Worm (Caenorhabditis elegans) whole organism, L1 larva: ENCODE data around the gene C07D10.5.
A peak's percentile ranks its signal among the peaks of the same experiment; 100 is the strongest.

Experiments
- C16A3.4 ChIP-seq: fragments of 150-350 bp; optimal IDR thresholded peaks from 2 replicates; lab custom pipeline; 2014; ENCODE audit warnings: missing biosample characterization, missing genetic modification characterization
- F16B12.6 ChIP-seq: fragments of 150-350 bp; optimal IDR thresholded peaks from 2 replicates; lab custom pipeline; 2014; ENCODE audit warnings: missing biosample characterization, missing genetic modification characterization
- Y116A8C.19 ChIP-seq: sonication (generic microtip); optimal IDR thresholded peaks from 2 replicates; lab custom pipeline; 2016; ENCODE audit warnings: missing compliant biosample characterization, missing genetic modification characterization, borderline replicate concordance
- alr-1 ChIP-seq: fragments of 200-800 bp; sonication (Bioruptor generic); optimal IDR thresholded peaks from 2 replicates; lab custom pipeline; 2018; ENCODE audit warnings: borderline replicate concordance, mild to moderate bottlenecking, missing genetic modification characterization, missing compliant biosample characterization
- ama-1 ChIP-seq: fragments of 150-350 bp; optimal IDR thresholded peaks from 2 replicates; lab custom pipeline; 2014
- blmp-1 ChIP-seq: fragments of 150-350 bp; optimal IDR thresholded peaks from 2 replicates; lab custom pipeline; 2014; ENCODE audit warnings: missing biosample characterization, missing genetic modification characterization
- ceh-63 ChIP-seq: fragments of 200-800 bp; sonication (Bioruptor generic); optimal IDR thresholded peaks from 2 replicates; lab custom pipeline; 2018; ENCODE audit warnings: mild to moderate bottlenecking, missing genetic modification characterization, missing compliant biosample characterization
- ceh-82 ChIP-seq, 3 experiments: fragments of 150-350 bp in 1 of 3; sonication (generic microtip) in 2 of 3; optimal IDR thresholded peaks; 2 replicates each; lab custom pipeline; 2014 to 2017; ENCODE audit warnings: missing biosample characterization in 3 of 3, missing genetic modification characterization in 3 of 3
- ceh-90 ChIP-seq: sonication (generic microtip); optimal IDR thresholded peaks from 2 replicates; lab custom pipeline; 2016; ENCODE audit warnings: missing genetic modification characterization, missing compliant biosample characterization
- efl-1 ChIP-seq, 4 experiments: fragments of 150-350 bp; optimal IDR thresholded peaks in 3 of 4; peaks in 1 of 4; 1 replicate in 1 of 4; 2 replicates in 3 of 4; lab custom pipeline; 2014; ENCODE audit warnings: missing biosample characterization in 2 of 4, missing genetic modification characterization in 2 of 4, missing genetic modification reagents in 2 of 4
- elt-3 ChIP-seq, 6 experiments: fragments of 150-350 bp in 1 of 6; sonication (generic microtip); optimal IDR thresholded peaks; 2 replicates each; lab custom pipeline; 2017 to 2018; ENCODE audit warnings: missing biosample characterization in 6 of 6, missing genetic modification characterization in 6 of 6, inconsistent platforms in 1 of 6
- ets-5 ChIP-seq: fragments of 200-800 bp; sonication (Bioruptor generic); IDR thresholded peaks from 2 replicates; pipeline ENCODE4 v1.3.6; 2022; ENCODE audit warnings: missing genetic modification characterization, missing compliant biosample characterization
- fos-1 ChIP-seq: fragments of 150-350 bp; optimal IDR thresholded peaks from 2 replicates; lab custom pipeline; 2014; ENCODE audit warnings: missing biosample characterization, missing genetic modification characterization
- hlh-4 ChIP-seq: sonication (generic microtip); optimal IDR thresholded peaks from 2 replicates; lab custom pipeline; 2016; ENCODE audit warnings: mild to moderate bottlenecking, missing genetic modification characterization, missing compliant biosample characterization
- irx-1 ChIP-seq: sonication (generic microtip); optimal IDR thresholded peaks from 2 replicates; lab custom pipeline; 2016; ENCODE audit warnings: missing genetic modification characterization, missing compliant biosample characterization
- lin-13 ChIP-seq: fragments of 150-350 bp; optimal IDR thresholded peaks from 2 replicates; lab custom pipeline; 2014; ENCODE audit warnings: missing biosample characterization, missing genetic modification reagents, missing genetic modification characterization
- lin-14 ChIP-seq: fragments of 200-800 bp; sonication (Bioruptor generic); optimal IDR thresholded peaks from 2 replicates; lab custom pipeline; 2018; ENCODE audit warnings: mild to moderate bottlenecking, missing genetic modification characterization, moderate library complexity, missing compliant biosample characterization
- lin-35 ChIP-seq, 2 experiments: fragments of 150-350 bp; optimal IDR thresholded peaks; 2 replicates each; lab custom pipeline; 2014; ENCODE audit warnings: missing biosample characterization in 2 of 2, missing genetic modification characterization in 2 of 2, missing genetic modification reagents in 2 of 2
- lin-39 ChIP-seq: fragments of 150-350 bp; optimal IDR thresholded peaks from 2 replicates; lab custom pipeline; 2014; ENCODE audit warnings: missing biosample characterization, missing genetic modification reagents, missing genetic modification characterization
- lsy-2 ChIP-seq, 2 experiments: fragments of 150-350 bp; optimal IDR thresholded peaks; 2 replicates each; lab custom pipeline; 2014; ENCODE audit warnings: missing biosample characterization in 2 of 2, missing genetic modification characterization in 2 of 2
- mab-9 ChIP-seq: fragments of 200-800 bp; sonication (Bioruptor generic); IDR thresholded peaks from 2 replicates; pipeline ENCODE4 v1.3.6; 2022; ENCODE audit warnings: missing genetic modification reagents, missing genetic modification characterization, missing compliant biosample characterization
- mdl-1 ChIP-seq, 2 experiments: fragments of 150-350 bp; optimal IDR thresholded peaks; 2 replicates each; lab custom pipeline; 2014 to 2017; ENCODE audit warnings: missing biosample characterization in 2 of 2, missing genetic modification characterization in 2 of 2, inconsistent platforms in 1 of 2
- mep-1 ChIP-seq: fragments of 150-350 bp; optimal IDR thresholded peaks from 2 replicates; lab custom pipeline; 2014; ENCODE audit warnings: missing biosample characterization, missing genetic modification characterization
- nhr-19 ChIP-seq: fragments of 200-800 bp; sonication (Bioruptor generic); conservative IDR thresholded peaks from 2 replicates; pipeline ENCODE4 v1.3.6; 2022; ENCODE audit warnings: missing genetic modification characterization, missing compliant biosample characterization
- nhr-20 ChIP-seq: sonication (generic microtip); optimal IDR thresholded peaks from 2 replicates; lab custom pipeline; 2016; ENCODE audit warnings: mild to moderate bottlenecking, missing genetic modification characterization, missing compliant biosample characterization
- nhr-47 ChIP-seq: sonication (generic microtip); optimal IDR thresholded peaks from 2 replicates; lab custom pipeline; 2016; ENCODE audit warnings: mild to moderate bottlenecking, missing genetic modification characterization, moderate library complexity, missing compliant biosample characterization
- nhr-71 ChIP-seq: sonication (generic microtip); optimal IDR thresholded peaks from 2 replicates; lab custom pipeline; 2016; ENCODE audit warnings: mild to moderate bottlenecking, missing genetic modification characterization, moderate library complexity, missing compliant biosample characterization
- nhr-76 ChIP-seq: sonication (generic microtip); optimal IDR thresholded peaks from 2 replicates; lab custom pipeline; 2017; ENCODE audit warnings: missing biosample characterization, missing genetic modification characterization
- nhr-85 ChIP-seq: sonication (generic microtip); peaks from one replicate; lab custom pipeline; 2016; ENCODE audit warnings: missing genetic modification characterization, inconsistent platforms, missing compliant biosample characterization
- nhr-90 ChIP-seq: sonication (generic microtip); optimal IDR thresholded peaks from 2 replicates; lab custom pipeline; 2016; ENCODE audit warnings: mild to moderate bottlenecking, missing genetic modification characterization, missing compliant biosample characterization; ENCODE audit not compliant: poor library complexity
- rnt-1 ChIP-seq: sonication (generic microtip); optimal IDR thresholded peaks from 2 replicates; lab custom pipeline; 2016; ENCODE audit warnings: mild to moderate bottlenecking, missing genetic modification characterization, moderate library complexity, missing compliant biosample characterization
- snpc-4 ChIP-seq: fragments of 150-350 bp; optimal IDR thresholded peaks from 2 replicates; lab custom pipeline; 2014; ENCODE audit warnings: missing biosample characterization, missing genetic modification characterization
- snu-23 ChIP-seq: sonication (generic microtip); optimal IDR thresholded peaks from 2 replicates; lab custom pipeline; 2016; ENCODE audit warnings: missing genetic modification characterization, missing compliant biosample characterization
- swsn-7 ChIP-seq: sonication (generic microtip); optimal IDR thresholded peaks from 2 replicates; lab custom pipeline; 2016; ENCODE audit warnings: missing genetic modification characterization, missing compliant biosample characterization
- tbx-2 ChIP-seq: sonication (generic microtip); optimal IDR thresholded peaks from 2 replicates; lab custom pipeline; 2016; ENCODE audit warnings: missing genetic modification characterization, missing compliant biosample characterization
- unc-130 ChIP-seq: fragments of 150-350 bp; optimal IDR thresholded peaks from 2 replicates; lab custom pipeline; 2017; ENCODE audit warnings: missing biosample characterization, missing genetic modification characterization, inconsistent platforms
- vab-15 ChIP-seq: sonication (generic microtip); optimal IDR thresholded peaks from 2 replicates; lab custom pipeline; 2017; ENCODE audit warnings: missing genotype, mild to moderate bottlenecking, missing genetic modification characterization, missing compliant biosample characterization
- xbp-1 ChIP-seq: sonication (generic microtip); optimal IDR thresholded peaks from 2 replicates; lab custom pipeline; 2016; ENCODE audit warnings: missing genetic modification characterization, missing compliant biosample characterization
- zip-4 ChIP-seq: fragments of 200-800 bp; sonication (Bioruptor generic); optimal IDR thresholded peaks from 2 replicates; lab custom pipeline; 2018; ENCODE audit warnings: mild to moderate bottlenecking, missing genetic modification characterization, moderate library complexity, missing compliant biosample characterization
- ztf-11 ChIP-seq, 2 experiments: sonication (generic microtip); optimal IDR thresholded peaks; 2 replicates each; lab custom pipeline; 2016 to 2017; ENCODE audit warnings: missing genetic modification characterization in 2 of 2, missing biosample characterization in 1 of 2, missing compliant biosample characterization in 1 of 2
- ztf-4 ChIP-seq: fragments of 150-350 bp; optimal IDR thresholded peaks from 2 replicates; lab custom pipeline; 2014; ENCODE audit warnings: missing biosample characterization, missing genetic modification characterization

The C07D10.5 gene

DNA sequence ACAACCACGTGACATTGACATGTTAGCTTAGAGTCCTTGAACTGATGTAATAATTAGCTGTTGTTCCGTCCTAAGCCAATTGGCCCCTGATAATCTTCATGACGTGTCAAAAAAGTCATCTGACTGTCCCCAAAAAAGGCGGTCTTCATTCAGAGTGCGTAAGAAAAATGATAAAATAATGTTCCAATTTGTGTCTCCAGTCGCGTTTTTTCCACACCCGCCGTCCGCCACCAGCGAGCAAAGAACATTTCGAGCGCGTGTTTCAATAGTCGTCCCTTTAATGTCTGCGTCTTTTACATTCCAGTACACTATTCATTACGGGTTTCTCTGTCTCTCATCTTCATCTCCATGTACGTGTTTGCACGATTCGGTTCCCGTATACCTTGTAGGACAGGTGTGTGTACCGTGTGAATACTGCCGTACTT is 43.9 kb upstream of the C07D10.5 start (continued):
- TF ChIP-seq mep-1 (tag; lab: Kevin White, UChicago) (peak; percentile 42), ztf-11 (tag; optimal IDR thresholded peaks at IDR 0.05; lab: Kevin White, UChicago) (no peak), hlh-4 (no peak), ama-1 (lab: Kevin White, UChicago) (peak; percentile 34), F16B12.6 (tag; lab: Kevin White, UChicago) (no peak), elt-3 (tag; optimal IDR thresholded peaks at IDR 0.05; lab: Kevin White, UChicago) (peak in 5 of 6 experiments; percentile 15 to 95 (median 48)), tbx-2 (tag; lab: Kevin White, UChicago) (peak; percentile 78), ceh-82 (tag; optimal IDR thresholded peaks at IDR 0.05; lab: Kevin White, UChicago) (peak in 2 of 3 experiments; percentile 23 to 49), nhr-85 (tag; lab: Kevin White, UChicago) (peak; percentile 99), mab-9 (GFP tag; lab: Robert Waterston, UW) (0 out of 2 replicates have a peak, but pooled peaks have one; percentile 55), lin-13 (GFP tag; lab: Kevin White, UChicago) (peak; percentile 48), zip-4 (GFP tag; lab: Kevin White, UChicago) (peak; percentile 24), lin-39 (tag; lab: Kevin White, UChicago) (no peak), ets-5 (no peak)

ce11 chrII:7338995-7339394 is 42.4 kb upstream of the C07D10.5 start, which contains the start of gene nhr-21:
TSS of gene nhr-21 (plus strand) at chrII:7339229.
- TF ChIP-seq nhr-19 = peak; percentile 74
- peak; percentile 35 for TF ChIP-seq tbx-2 (tag; lab: Kevin White, UChicago)
- peak; percentile 21 for TF ChIP-seq ztf-4 (tag; lab: Kevin White, UChicago)
- peak; percentile 28 for TF ChIP-seq unc-130 (tag; lab: Kevin White, UChicago)
- TF ChIP-seq alr-1 = no peak
- no peak for TF ChIP-seq Y116A8C.19 (tag; lab: Kevin White, UChicago)
- peak in 1 of 2 experiments; percentile 58 for TF ChIP-seq mdl-1 (tag; optimal IDR thresholded peaks at IDR 0.05; lab: Kevin White, UChicago)
- peak; percentile 44 for TF ChIP-seq irx-1 (tag; lab: Kevin White, UChicago)
- TF ChIP-seq nhr-85 (tag; lab: Kevin White, UChicago) = peak; percentile 98
- peak; percentile 88 for TF ChIP-seq nhr-71 (tag; lab: Kevin White, UChicago)
- peak in 5 of 6 experiments; percentile 46 to 91 (median 62) for TF ChIP-seq elt-3 (tag; optimal IDR thresholded peaks at IDR 0.05; lab: Kevin White, UChicago)
- peak; percentile 23 for TF ChIP-seq C16A3.4
- peak; percentile 85 for TF ChIP-seq lin-14 (GFP tag; lab: Kevin White, UChicago)
- no peak for TF ChIP-seq ceh-63
- TF ChIP-seq vab-15 (tag; lab: Kevin White, UChicago) = peak; percentile 61
- TF ChIP-seq nhr-20 (tag; lab: Kevin White, UChicago) = peak; percentile 89
- TF ChIP-seq snpc-4 (tag; lab: Kevin White, UChicago) = no peak
- peak; percentile 18 for TF ChIP-seq fos-1 (tag; lab: Kevin White, UChicago)
- no peak for TF ChIP-seq xbp-1 (tag; lab: Kevin White, UChicago)
- no peak for TF ChIP-seq lin-13 (GFP tag; lab: Kevin White, UChicago)
- TF ChIP-seq ztf-11 (tag; optimal IDR thresholded peaks at IDR 0.05; lab: Kevin White, UChicago) = no peak
- TF ChIP-seq swsn-7 (tag; lab: Kevin White, UChicago) = no peak
- TF ChIP-seq nhr-76 (tag; lab: Kevin White, UChicago) = no peak
- TF ChIP-seq efl-1 (optimal IDR thresholded peaks at IDR 0.05; lab: Kevin White, UChicago) = no peak
- TF ChIP-seq efl-1 (GFP tag; optimal IDR thresholded peaks at IDR 0.05 in 1 of 2; lab: Kevin White, UChicago) = no peak
- TF ChIP-seq ceh-90 = no peak
- TF ChIP-seq lin-35 (GFP tag; optimal IDR thresholded peaks at IDR 0.05; lab: Kevin White, UChicago) = peak in 1 of 2 experiments; percentile 40
- TF ChIP-seq rnt-1 = peak; percentile 14
- peak; percentile 73 for TF ChIP-seq nhr-90 (tag; lab: Kevin White, UChicago)
- peak; percentile 28 to 40 for TF ChIP-seq lsy-2 (tag; optimal IDR thresholded peaks at IDR 0.05; lab: Kevin White, UChicago)
- TF ChIP-seq nhr-47 (tag; lab: Kevin White, UChicago) = peak; percentile 46
- TF ChIP-seq snu-23 (GFP tag; lab: Kevin White, UChicago) = peak; percentile 66
- TF ChIP-seq blmp-1 = peak; percentile 89
- no peak for TF ChIP-seq F16B12.6 (tag; lab: Kevin White, UChicago)
